Worm (Caenorhabditis elegans): ENCODE measurements around the gene wrk-1.

- TF ChIP-seq tbx-2 (tag; optimal IDR thresholded peaks at IDR 0.05) (no peak), mdl-1 (tag; optimal IDR thresholded peaks at IDR 0.05) (no peak), fkh-10 (GFP tag; optimal IDR thresholded peaks at IDR 0.05) (no peak), lin-35 (GFP tag; optimal IDR thresholded peaks at IDR 0.05) (no peak), alr-1 (tag; optimal IDR thresholded peaks at IDR 0.05; ENCODE audit: borderline replicate concordance) (no peak)
Observed at ce11 chrX:8429503-8429902, 37.1 kb upstream of the wrk-1 start.
